Fruit fly (Drosophila melanogaster) Kc167 (cell line): ENCODE measurements around the gene CG32425.

Experiments
- h ChIP-seq: fragments of >200 bp; optimal IDR thresholded peaks from 3 replicates; lab custom pipeline; 2018; ENCODE audit warnings: missing external identifiers
- insv ChIP-seq: fragments of >200 bp; optimal IDR thresholded peaks from 3 replicates; lab custom pipeline; 2018; ENCODE audit warnings: missing external identifiers

- TF ChIP-seq h (lab: Kevin White, UChicago) (no peak), insv (lab: Kevin White, UChicago) (no peak)
These were observed 19.5 kb downstream of the CG32425 start for dm6 chr3L:20516519-20517178.
